Fruit fly (Drosophila melanogaster) S2 (cell line): Measurements from ENCODE around the gene CG6324.

Experiments
- CG8478 ChIP-seq: fragments of >200 bp; optimal IDR thresholded peaks from 2 replicates; lab custom pipeline; 2018
- CTCF ChIP-seq, 2 experiments: fragments of >200 bp; optimal IDR thresholded peaks; 2 replicates each; lab custom pipeline; 2018

DNA sequence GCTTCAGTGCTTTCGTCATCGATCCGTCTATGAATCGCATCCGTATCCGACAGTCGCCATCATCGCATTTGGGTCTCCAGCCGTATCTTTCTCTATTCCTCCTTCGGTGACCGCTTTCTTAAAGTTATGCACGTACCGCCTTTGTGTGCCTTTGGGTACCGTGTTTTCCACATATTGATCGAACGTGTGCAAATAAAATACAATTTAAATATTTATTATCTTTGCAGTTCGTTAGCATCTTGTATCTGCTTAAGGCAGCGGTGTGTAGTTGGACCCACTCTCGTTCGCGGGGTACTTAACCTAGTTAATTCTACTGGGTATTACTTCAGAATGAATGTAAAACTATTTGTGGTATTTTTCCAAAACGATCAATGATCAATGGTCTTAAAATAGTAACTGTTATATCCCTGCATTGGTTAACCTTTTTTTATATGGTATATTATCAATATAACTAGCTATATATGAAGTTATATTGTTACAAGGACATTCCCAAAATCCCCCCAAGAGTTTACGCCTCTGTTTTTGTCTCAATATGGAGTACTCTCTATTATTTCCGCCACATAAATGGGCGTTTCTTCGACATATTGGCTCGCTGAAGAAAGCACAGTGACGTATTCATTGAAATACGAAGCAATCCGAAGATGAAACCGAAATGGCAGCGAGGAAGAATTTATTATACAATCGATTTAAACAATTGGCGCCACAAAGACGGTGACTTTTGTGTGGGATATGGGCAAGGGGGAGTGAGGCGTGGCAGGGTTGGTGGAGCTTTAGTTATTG, 19.9 kb downstream of the CG6324 start:
- TF ChIP-seq CG8478 (lab: Kevin White, UChicago): no peak
- no peak for TF ChIP-seq CTCF (optimal IDR thresholded peaks at IDR 0.05; lab: Kevin White, UChicago)
